Worm (Caenorhabditis elegans) whole organism, L4/young adult: Measurements from ENCODE around the gene F55A11.4.

Experiments used
- W03F9.2 ChIP-seq: fragments of 150-350 bp; optimal IDR thresholded peaks from 2 replicates; lab custom pipeline; 2014; ENCODE audit warnings: missing biosample characterization, missing genetic modification characterization
- dao-5 ChIP-seq: sonication (generic microtip); optimal IDR thresholded peaks from 2 replicates; lab custom pipeline; 2016; ENCODE audit warnings: missing genotype, missing genetic modification characterization, moderate library complexity, missing compliant biosample characterization
- him-1 ChIP-seq: sonication (generic microtip); optimal IDR thresholded peaks from 2 replicates; lab custom pipeline; 2016; ENCODE audit warnings: missing genotype, missing genetic modification reagents, missing genetic modification characterization, missing compliant biosample characterization

DNA sequence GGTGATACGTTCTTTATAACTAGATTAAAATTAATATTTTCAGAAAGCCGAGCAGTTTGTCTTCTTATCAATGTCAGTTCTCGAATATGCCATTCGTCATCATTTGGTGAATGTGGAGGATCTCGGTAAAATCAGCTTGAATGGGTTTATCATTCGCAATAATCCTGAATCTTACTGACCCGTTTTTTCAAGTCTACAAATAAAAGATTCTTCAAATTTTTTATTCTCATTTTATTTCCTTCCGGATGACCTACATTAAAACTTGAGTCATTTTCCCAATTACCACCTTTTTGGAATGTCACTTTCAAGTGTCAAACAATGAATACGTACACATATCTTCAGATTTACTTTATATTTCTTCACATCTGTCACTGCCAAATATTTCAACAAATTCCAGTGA lies 9.9 kb upstream of the F55A11.4 start, which contains the start of gene T04F3.5:
- no peak for TF ChIP-seq him-1 (tag; lab: Kevin White, UChicago)
- no peak for TF ChIP-seq dao-5
- TF ChIP-seq W03F9.2 (tag; lab: Kevin White, UChicago), result no peak
